Worm (Caenorhabditis elegans): ENCODE data around the gene hacl-1.

ce11 chrII:11440265-11440664, 52.5 kb downstream of the hacl-1 start, which contains the start of gene VW02B12L.2:
- TF ChIP-seq ztf-11 (tag; optimal IDR thresholded peaks at IDR 0.05) (no peak), aly-2 (tag; optimal IDR thresholded peaks at IDR 0.05) (no peak), ama-1 (optimal IDR thresholded peaks at IDR 0.05) (no peak), nhr-77 (tag; optimal IDR thresholded peaks at IDR 0.05) (no peak)

All from whole organism, L3 larva.